Worm (Caenorhabditis elegans): ENCODE measurements around the gene str-67.

Gene str-67

ce11 chrV:1049334-1049733, 15.1 kb downstream of the str-67 start:
- TF ChIP-seq ztf-4 (tag; optimal IDR thresholded peaks at IDR 0.05) (no peak), hpl-2 (GFP tag; optimal IDR thresholded peaks at IDR 0.05) (no peak), pag-3 (tag; optimal IDR thresholded peaks at IDR 0.05; ENCODE audit: borderline replicate concordance, insufficient read depth) (no peak), snu-23 (GFP tag; optimal IDR thresholded peaks at IDR 0.05) (no peak), nhr-77 (tag; optimal IDR thresholded peaks at IDR 0.05) (no peak), lsy-2 (tag; optimal IDR thresholded peaks at IDR 0.05) (peak in 1 of 2 experiments; percentile 38), lin-15B (tag; optimal IDR thresholded peaks at IDR 0.05) (no peak), grh-1 (GFP tag; IDR thresholded peaks at IDR 0.05) (no peak), xbp-1 (tag; optimal IDR thresholded peaks at IDR 0.05) (no peak), rnt-1 (tag; optimal IDR thresholded peaks at IDR 0.05) (no peak), efl-1 (optimal IDR thresholded peaks at IDR 0.05) (peak; percentile 21 to 36), efl-1 (GFP tag; optimal IDR thresholded peaks at IDR 0.05 in 1 of 2) (no peak), ceh-82 (tag; optimal IDR thresholded peaks at IDR 0.05) (peak in 1 of 3 experiments; percentile 7), snpc-4 (tag; optimal IDR thresholded peaks at IDR 0.05) (no peak), lin-35 (GFP tag; optimal IDR thresholded peaks at IDR 0.05) (peak; percentile 6 to 40), pax-3 (tag; optimal IDR thresholded peaks at IDR 0.05) (no peak), ama-1 (optimal IDR thresholded peaks at IDR 0.05) (no peak), dpl-1 (GFP tag; optimal IDR thresholded peaks at IDR 0.05) (peak in 1 of 3 experiments; percentile 46)

DNA sequence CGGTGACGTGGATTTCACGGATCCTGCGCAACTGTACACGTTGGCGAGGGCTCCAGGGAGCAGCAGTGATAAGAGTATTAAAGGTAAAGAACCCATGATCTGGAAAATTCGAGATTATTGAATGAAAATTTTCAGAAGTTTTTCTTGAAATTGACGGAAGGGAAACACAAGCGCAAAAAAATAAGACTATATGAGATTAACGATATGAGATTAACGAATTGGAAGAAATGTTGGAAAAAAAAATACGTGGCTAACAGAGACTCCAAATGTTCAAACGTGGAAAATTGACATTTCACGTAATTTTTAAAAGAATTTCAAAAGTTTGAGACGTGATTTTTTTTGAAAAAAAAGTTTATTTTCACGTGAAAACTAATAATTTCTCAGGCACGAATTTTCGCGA, 15.9 kb downstream of the str-67 start, which contains the start of gene nra-4:
Gene nra-4, minus strand, starts transcription at position 101 of the 400 bp plus-strand sequence.
- TF ChIP-seq ceh-90 (tag; optimal IDR thresholded peaks at IDR 0.05) (no peak), xbp-1 (tag; optimal IDR thresholded peaks at IDR 0.05) (no peak), aly-2 (tag; optimal IDR thresholded peaks at IDR 0.05) (no peak), zag-1 (tag; optimal IDR thresholded peaks at IDR 0.05) (no peak), pqm-1 (tag; optimal IDR thresholded peaks at IDR 0.05) (no peak)

DNA sequence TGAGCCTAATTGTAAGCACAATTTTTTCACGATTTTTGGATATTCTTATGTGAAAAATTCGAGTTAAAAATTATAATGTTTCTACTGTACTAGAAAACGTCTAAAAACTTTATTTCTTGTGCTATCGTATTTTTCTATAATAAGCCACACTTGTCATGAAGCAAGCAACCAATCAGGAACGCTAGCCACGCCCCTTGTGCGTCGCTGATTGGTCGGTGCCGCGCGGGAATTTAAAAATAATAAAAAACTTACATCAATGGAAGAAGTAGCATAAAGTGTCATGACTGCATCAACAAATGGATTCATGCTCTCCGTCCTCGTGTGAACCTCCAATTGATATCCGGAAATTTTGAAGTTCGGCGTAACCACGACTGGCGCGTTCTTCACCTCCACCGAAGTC, 17.1 kb downstream of the str-67 start:
- TF ChIP-seq dsc-1 (tag; optimal IDR thresholded peaks at IDR 0.05) (no peak), efl-1 (optimal IDR thresholded peaks at IDR 0.05) (no peak), efl-1 (GFP tag; optimal IDR thresholded peaks at IDR 0.05 in 1 of 2) (peak in 1 of 2 experiments; percentile 1), nhr-28 (tag; optimal IDR thresholded peaks at IDR 0.05) (no peak)

DNA sequence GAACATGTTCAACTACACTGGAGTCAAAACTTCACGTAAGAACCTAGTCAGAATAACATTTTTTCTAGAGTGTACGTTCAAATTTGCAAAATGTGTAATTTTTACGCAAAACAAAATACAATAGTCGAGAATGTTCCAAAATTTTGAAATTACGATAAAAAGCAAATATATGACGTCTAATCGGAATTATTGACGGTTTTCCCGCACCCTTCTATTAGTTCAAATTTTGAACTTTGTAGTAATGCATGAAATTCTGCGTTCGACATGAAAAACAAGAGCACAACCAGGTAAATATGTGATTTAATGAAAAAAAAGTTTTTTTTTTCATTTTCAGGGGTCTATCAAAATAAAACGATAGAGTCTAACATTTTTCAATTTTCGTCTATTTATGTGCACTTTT, 26.3 kb downstream of the str-67 start:
- TF ChIP-seq nhr-237 (tag; optimal IDR thresholded peaks at IDR 0.05), result no peak
- no peak for TF ChIP-seq blmp-1 (tag; optimal IDR thresholded peaks at IDR 0.05)
- no peak for TF ChIP-seq hpl-2 (GFP tag; optimal IDR thresholded peaks at IDR 0.05)
- no peak for TF ChIP-seq efl-1 (optimal IDR thresholded peaks at IDR 0.05)
- no peak for TF ChIP-seq efl-1 (GFP tag; optimal IDR thresholded peaks at IDR 0.05 in 1 of 2)
- TF ChIP-seq lin-15B (tag; optimal IDR thresholded peaks at IDR 0.05), result no peak
- no peak for TF ChIP-seq ceh-8 (GFP tag; optimal IDR thresholded peaks at IDR 0.05)
- no peak for TF ChIP-seq xbp-1 (tag; optimal IDR thresholded peaks at IDR 0.05)
- TF ChIP-seq lin-13 (GFP tag; optimal IDR thresholded peaks at IDR 0.05), result no peak

DNA sequence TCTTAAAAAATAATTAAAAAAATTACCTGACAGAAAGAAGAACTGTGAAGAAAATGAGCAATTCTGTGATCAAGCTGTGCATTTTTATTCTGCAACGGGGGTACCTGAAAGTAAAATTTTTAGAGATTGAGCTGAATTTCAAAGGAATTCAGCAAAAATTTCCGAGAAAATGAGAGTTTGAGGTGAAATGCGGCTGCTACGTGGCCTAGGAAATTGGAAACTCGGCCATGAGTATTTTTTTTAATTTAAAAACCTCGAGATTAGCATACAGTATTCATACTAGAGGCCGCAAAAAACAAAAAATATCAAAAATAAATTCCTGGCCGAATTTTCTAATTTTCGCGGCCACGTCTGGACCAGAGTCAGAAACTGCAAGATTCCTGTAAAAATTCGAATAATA, 31.1 kb downstream of the str-67 start, which contains the start of gene flp-34:
Gene flp-34, minus strand, starts transcription at position 101 of the 400 bp plus-strand sequence.
- no peak for TF ChIP-seq ama-1 (optimal IDR thresholded peaks at IDR 0.05)
- TF ChIP-seq efl-1 (optimal IDR thresholded peaks at IDR 0.05), result no peak
- TF ChIP-seq efl-1 (GFP tag; optimal IDR thresholded peaks at IDR 0.05 in 1 of 2), result peak in 1 of 2 experiments; percentile 3
- TF ChIP-seq nhr-90 (tag; optimal IDR thresholded peaks at IDR 0.05; ENCODE audit: poor library complexity), result no peak

ce11 chrV:1027044-1027443, 37.3 kb downstream of the str-67 start, which contains the start of gene R09A1.3:
TSS of gene R09A1.3 (minus strand) at chrV:1027074.
- TF ChIP-seq unc-86 (tag; optimal IDR thresholded peaks at IDR 0.05), result no peak
- no peak for TF ChIP-seq elt-3 (tag; optimal IDR thresholded peaks at IDR 0.05)
- TF ChIP-seq jun-1 (tag; optimal IDR thresholded peaks at IDR 0.05), result no peak
- no peak for TF ChIP-seq nhr-77 (tag; optimal IDR thresholded peaks at IDR 0.05)
- no peak for TF ChIP-seq nhr-19 (GFP tag; conservative IDR thresholded peaks at IDR 0.05)
- no peak for TF ChIP-seq skn-1 (tag; optimal IDR thresholded peaks at IDR 0.05)
- no peak for TF ChIP-seq ztf-11 (tag; optimal IDR thresholded peaks at IDR 0.05)
- no peak for TF ChIP-seq mep-1 (tag; optimal IDR thresholded peaks at IDR 0.05)
- TF ChIP-seq sox-4 (tag; optimal IDR thresholded peaks at IDR 0.05), result no peak
- TF ChIP-seq fkh-4 (tag; optimal IDR thresholded peaks at IDR 0.05; ENCODE audit: borderline replicate concordance), result no peak
- no peak for TF ChIP-seq unc-62 (GFP tag; optimal IDR thresholded peaks at IDR 0.05)
- no peak for TF ChIP-seq efl-1 (optimal IDR thresholded peaks at IDR 0.05)
- no peak for TF ChIP-seq efl-1 (GFP tag; optimal IDR thresholded peaks at IDR 0.05 in 1 of 2)

Data from whole organism, L1 larva.